Fruit fly (Drosophila melanogaster) whole organism, wandering third instar larva: ENCODE data around the gene S6k.

ENCODE experiments used
- Dfd ChIP-seq: fragments of >200 bp; optimal IDR thresholded peaks from 2 replicates; lab custom pipeline; 2017; ENCODE audit warnings: missing biosample characterization, missing genetic modification characterization
- Hnf4 ChIP-seq: fragments of 200-800 bp; sonication (Bioruptor generic); optimal IDR thresholded peaks from 2 replicates; lab custom pipeline; 2016; ENCODE audit warnings: missing biosample characterization, mild to moderate bottlenecking, missing genetic modification characterization
- Mio ChIP-seq: sonication (Bioruptor generic); optimal IDR thresholded peaks from 2 replicates; lab custom pipeline; 2016; ENCODE audit warnings: missing biosample characterization, missing genetic modification characterization
- Myc ChIP-seq: fragments of >200 bp; optimal IDR thresholded peaks from 2 replicates; lab custom pipeline; 2017
- OdsH ChIP-seq: fragments of 200-800 bp; sonication (Bioruptor generic); optimal IDR thresholded peaks from 2 replicates; lab custom pipeline; 2016; ENCODE audit warnings: missing biosample characterization, mild to moderate bottlenecking, missing genetic modification characterization
- Vsx2 ChIP-seq: fragments of 200-300, 225-300 bp; sonication (Bioruptor generic); optimal IDR thresholded peaks from 2 replicates; lab custom pipeline; 2018; ENCODE audit warnings: missing biosample characterization, missing genetic modification characterization; ENCODE audit not compliant: partially characterized antibody
- foxo ChIP-seq, 2 experiments: fragments of 200-800 bp; sonication (Bioruptor generic); optimal IDR thresholded peaks; 2 replicates in 1 of 2; 3 replicates in 1 of 2; lab custom pipeline; 2016 to 2017; ENCODE audit warnings: missing biosample characterization in 2 of 2, missing genetic modification characterization in 2 of 2
- h ChIP-seq: fragments of 200-800 bp; sonication (Bioruptor generic); optimal IDR thresholded peaks from 3 replicates; lab custom pipeline; 2016; ENCODE audit warnings: missing biosample characterization, mild to moderate bottlenecking, missing genetic modification characterization
- jim ChIP-seq: fragments of 175-275, 200-325 bp; sonication (Bioruptor generic); optimal IDR thresholded peaks from 2 replicates; lab custom pipeline; 2016; ENCODE audit warnings: missing biosample characterization, mild to moderate bottlenecking, missing genetic modification characterization
- psq ChIP-seq: fragments of 200-800 bp; sonication (Bioruptor generic); optimal IDR thresholded peaks from 3 replicates; lab custom pipeline; 2017; ENCODE audit warnings: missing biosample characterization, mild to moderate bottlenecking, missing genetic modification characterization, moderate library complexity
- rgr ChIP-seq: fragments of 200-800 bp; sonication (Bioruptor generic); optimal IDR thresholded peaks from 3 replicates; lab custom pipeline; 2016; ENCODE audit warnings: missing biosample characterization, mild to moderate bottlenecking, missing genetic modification characterization
- usp ChIP-seq: fragments of >200 bp; optimal IDR thresholded peaks from 2 replicates; lab custom pipeline; 2017; ENCODE audit warnings: missing biosample characterization, missing genetic modification characterization
- woc ChIP-seq: sonication (Bioruptor generic); optimal IDR thresholded peaks from 2 replicates; lab custom pipeline; 2016; ENCODE audit warnings: missing biosample characterization, mild to moderate bottlenecking, missing genetic modification characterization

DNA sequence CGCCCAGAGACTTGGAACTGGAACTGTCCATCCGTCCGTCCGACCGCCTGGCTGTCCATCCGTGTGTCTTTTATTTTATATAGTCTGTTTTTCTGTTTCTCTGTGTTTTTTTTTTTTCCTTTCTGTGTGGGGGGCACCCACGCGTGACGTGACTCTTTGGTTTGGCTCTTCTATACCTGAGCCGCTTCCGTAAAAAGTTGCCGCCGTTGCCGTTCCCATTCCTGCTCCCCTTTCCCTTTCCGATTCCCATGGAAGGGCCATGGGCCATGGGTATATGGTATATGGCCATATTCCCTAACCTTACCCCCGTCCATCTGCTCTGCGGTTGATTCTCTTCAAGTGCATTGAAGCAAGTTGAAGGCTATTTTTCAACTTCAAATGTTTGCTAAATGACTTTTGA, 38.2 kb upstream of the S6k start:
- TF ChIP-seq usp (GFP tag; lab: Kevin White, UChicago) (no peak), Mio (no peak), OdsH (GFP tag; lab: Kevin White, UChicago) (no peak), h (GFP tag; lab: Kevin White, UChicago) (no peak), Vsx2 (GFP tag; lab: Kevin White, UChicago) (no peak), Hnf4 (no peak), jim (GFP tag; lab: Kevin White, UChicago) (no peak), Myc (lab: Kevin White, UChicago) (no peak), Dfd (GFP tag; lab: Kevin White, UChicago) (no peak), psq (GFP tag; lab: Kevin White, UChicago) (no peak), woc (GFP tag; lab: Kevin White, UChicago) (no peak), foxo (GFP tag; optimal IDR thresholded peaks at IDR 0.05; lab: Kevin White, UChicago) (no peak), rgr (GFP tag; lab: Kevin White, UChicago) (no peak)
